Fruit fly (Drosophila melanogaster) whole organism, embryonic: Measurements from ENCODE around the gene CG5611.

Experiments used
- BEAF-32 ChIP-seq: fragments of 200-800 bp; sonication (Bioruptor generic); optimal IDR thresholded peaks from 3 replicates; lab custom pipeline; 2017; ENCODE audit warnings: missing biosample characterization, missing genetic modification characterization, mild to moderate bottlenecking, moderate library complexity, missing genetic modification reagents
- CG10321 ChIP-seq: fragments of 200-800 bp; sonication (Bioruptor generic); IDR thresholded peaks from 2 replicates; pipeline ENCODE4 v1.3.6; 2022; ENCODE audit warnings: missing biosample characterization, missing genetic modification characterization
- CG11085 ChIP-seq: fragments of 200-800 bp; sonication (Bioruptor generic); IDR thresholded peaks from 2 replicates; pipeline ENCODE4 v1.3.6; 2022; ENCODE audit warnings: missing biosample characterization, missing genetic modification characterization
- CG12659 ChIP-seq: fragments of 200-800 bp; sonication (Bioruptor generic); optimal IDR thresholded peaks from 3 replicates; lab custom pipeline; 2017; ENCODE audit warnings: mild to moderate bottlenecking, missing biosample characterization, missing genetic modification reagents, missing genetic modification characterization
- CG13424 ChIP-seq: fragments of 200-800 bp; sonication (Bioruptor generic); optimal IDR thresholded peaks from 2 replicates; lab custom pipeline; 2019; ENCODE audit warnings: missing biosample characterization, mild to moderate bottlenecking, missing genetic modification characterization, moderate library complexity
- CG14050 ChIP-seq: fragments of 200-800 bp; sonication (Bioruptor generic); IDR thresholded peaks from 3 replicates; pipeline ENCODE4 v1.3.6; 2022; ENCODE audit warnings: missing biosample characterization, missing genetic modification characterization
- CG15073 ChIP-seq: fragments of 200-800 bp; sonication (Bioruptor generic); optimal IDR thresholded peaks from 2 replicates; lab custom pipeline; 2016; ENCODE audit warnings: missing biosample characterization, missing genetic modification characterization
- CG15514 ChIP-seq: fragments of 200-800 bp; sonication (Bioruptor generic); optimal IDR thresholded peaks from 3 replicates; lab custom pipeline; 2017; ENCODE audit warnings: missing biosample characterization, missing genetic modification characterization, mild to moderate bottlenecking, moderate library complexity, missing genetic modification reagents
- CG16815 ChIP-seq: fragments of 200-800 bp; sonication (Bioruptor generic); optimal IDR thresholded peaks from 3 replicates; lab custom pipeline; 2017; ENCODE audit warnings: missing biosample characterization, mild to moderate bottlenecking, missing genetic modification characterization
- CG2129 ChIP-seq: fragments of 200-800 bp; sonication (Bioruptor generic); IDR thresholded peaks from 2 replicates; pipeline ENCODE4 v1.3.6; 2022; ENCODE audit warnings: missing biosample characterization, missing genetic modification characterization; ENCODE audit not compliant: partially characterized antibody
- CG31441 ChIP-seq: fragments of 200-800 bp; sonication (Bioruptor generic); IDR thresholded peaks from 2 replicates; pipeline ENCODE4 v1.3.6; 2022; ENCODE audit warnings: missing biosample characterization, missing genetic modification characterization
- CG34422 ChIP-seq: fragments of 200-800 bp; sonication (Bioruptor generic); IDR thresholded peaks from 3 replicates; pipeline ENCODE4 v1.3.6; 2022; ENCODE audit warnings: missing biosample characterization, missing genetic modification characterization
- CG4617 ChIP-seq: fragments of 200-800 bp; sonication (Bioruptor generic); optimal IDR thresholded peaks from 3 replicates; lab custom pipeline; 2016; ENCODE audit warnings: missing biosample characterization, missing genetic modification characterization, borderline replicate concordance
- CG4730 ChIP-seq: fragments of 200-800 bp; sonication (Bioruptor generic); IDR thresholded peaks from 2 replicates; pipeline ENCODE4 v1.3.6; 2022; ENCODE audit warnings: missing biosample characterization, missing genetic modification characterization
- CG8765 ChIP-seq: fragments of 200-800 bp; sonication (Bioruptor generic); IDR thresholded peaks from 2 replicates; pipeline ENCODE4 v1.3.6; 2022; ENCODE audit warnings: missing biosample characterization, missing genetic modification characterization
- CG9797 ChIP-seq: fragments of 200-800 bp; sonication (Bioruptor generic); optimal IDR thresholded peaks from 3 replicates; lab custom pipeline; 2018; ENCODE audit warnings: missing biosample characterization, mild to moderate bottlenecking, missing genetic modification characterization
- Dbx ChIP-seq: fragments of 200-800 bp; sonication (Bioruptor generic); IDR thresholded peaks from 3 replicates; pipeline ENCODE4 v1.3.6; 2022; ENCODE audit warnings: missing biosample characterization, missing genetic modification characterization
- Doc3 ChIP-seq: fragments of 200-800 bp; sonication (Bioruptor generic); IDR thresholded peaks from 3 replicates; pipeline ENCODE4 v1.3.6; 2022; ENCODE audit warnings: missing biosample characterization, missing genetic modification characterization; ENCODE audit not compliant: partially characterized antibody
- Dp ChIP-seq: fragments of 200-800 bp; sonication (Bioruptor generic); optimal IDR thresholded peaks from 2 replicates; lab custom pipeline; 2018; ENCODE audit warnings: missing biosample characterization, mild to moderate bottlenecking, missing genetic modification characterization, moderate library complexity
- E2f2 ChIP-seq: fragments of 200-800 bp; sonication (Bioruptor generic); IDR thresholded peaks from 2 replicates; pipeline ENCODE4 v1.3.6; 2022; ENCODE audit warnings: missing biosample characterization, missing genetic modification characterization
- Elba2 ChIP-seq: fragments of 200-800 bp; sonication (Bioruptor generic); optimal IDR thresholded peaks from 3 replicates; lab custom pipeline; 2016; ENCODE audit warnings: missing biosample characterization, missing genetic modification characterization
- Hmx ChIP-seq: fragments of 200-800 bp; sonication (Bioruptor generic); optimal IDR thresholded peaks from 2 replicates; lab custom pipeline; 2016; ENCODE audit warnings: missing biosample characterization, missing genetic modification characterization
- Lim3 ChIP-seq: fragments of 200-800 bp; sonication (Bioruptor generic); IDR thresholded peaks from 2 replicates; pipeline ENCODE4 v1.3.6; 2022; ENCODE audit warnings: missing biosample characterization, missing genetic modification characterization
- MBD-R2 ChIP-seq: fragments of 200-800 bp; sonication (Bioruptor generic); IDR thresholded peaks from 2 replicates; pipeline ENCODE4 v1.3.6; 2022; ENCODE audit warnings: missing biosample characterization, missing genetic modification characterization
- MESR4 ChIP-seq: fragments of 200-800 bp; sonication (Bioruptor generic); optimal IDR thresholded peaks from 2 replicates; lab custom pipeline; 2018; ENCODE audit warnings: missing biosample characterization, mild to moderate bottlenecking, missing genetic modification characterization, moderate library complexity
- Mad ChIP-seq: fragments of 200-800 bp; sonication (Bioruptor generic); optimal IDR thresholded peaks from 2 replicates; lab custom pipeline; 2016; ENCODE audit warnings: missing biosample characterization, missing genetic modification characterization
- Nf-YB ChIP-seq: fragments of 200-800 bp; sonication (Bioruptor generic); optimal IDR thresholded peaks from 3 replicates; lab custom pipeline; 2019; ENCODE audit warnings: missing biosample characterization, mild to moderate bottlenecking, missing genetic modification characterization, moderate library complexity
- Nf-YC ChIP-seq: fragments of 200-800 bp; optimal IDR thresholded peaks from 3 replicates; lab custom pipeline; 2019; ENCODE audit warnings: missing biosample characterization, mild to moderate bottlenecking, missing genetic modification characterization, moderate library complexity
- Rfx ChIP-seq: fragments of 200-800 bp; sonication (Bioruptor generic); IDR thresholded peaks from 2 replicates; pipeline ENCODE4 v1.3.6; 2022; ENCODE audit warnings: missing biosample characterization, missing genetic modification characterization
- Tbp ChIP-seq: fragments of >200 bp; optimal IDR thresholded peaks from 2 replicates; lab custom pipeline; 2018; ENCODE audit warnings: missing biosample characterization, missing genetic modification characterization
- amos ChIP-seq: fragments of 200-800 bp; sonication (Bioruptor generic); IDR thresholded peaks from 2 replicates; pipeline ENCODE4 v1.3.6; 2022; ENCODE audit warnings: missing biosample characterization, missing genetic modification characterization; ENCODE audit not compliant: partially characterized antibody
- bbx ChIP-seq: fragments of 200-800 bp; sonication (Bioruptor generic); IDR thresholded peaks from 2 replicates; pipeline ENCODE4 v1.3.6; 2022; ENCODE audit warnings: missing biosample characterization, missing genetic modification characterization; ENCODE audit not compliant: partially characterized antibody
- chinmo ChIP-seq: fragments of 200-800 bp; sonication (Bioruptor generic); IDR thresholded peaks from 4 replicates; pipeline ENCODE4 v1.3.6; 2022; ENCODE audit warnings: missing biosample characterization, missing genetic modification characterization; ENCODE audit not compliant: partially characterized antibody
- ci ChIP-seq: fragments of 200-800 bp; sonication (Bioruptor generic); IDR thresholded peaks from 3 replicates; pipeline ENCODE4 v1.3.6; 2022; ENCODE audit warnings: missing biosample characterization, missing genetic modification characterization
- crol ChIP-seq: fragments of 200-800 bp; sonication (Bioruptor generic); IDR thresholded peaks from 2 replicates; pipeline ENCODE4 v1.3.6; 2022; ENCODE audit warnings: missing biosample characterization, missing genetic modification characterization
- crp ChIP-seq, 2 experiments: fragments of 200-800 bp; sonication (Bioruptor generic); optimal IDR thresholded peaks; 2 replicates in 1 of 2; 3 replicates in 1 of 2; lab custom pipeline; 2017; ENCODE audit warnings: missing biosample characterization in 2 of 2, missing genetic modification characterization in 2 of 2, mild to moderate bottlenecking in 1 of 2, moderate library complexity in 1 of 2
- ewg ChIP-seq: fragments of 200-800 bp; sonication (Bioruptor generic); optimal IDR thresholded peaks from 3 replicates; lab custom pipeline; 2017; ENCODE audit warnings: mild to moderate bottlenecking, missing biosample characterization, missing genetic modification reagents, missing genetic modification characterization
- eyg ChIP-seq: fragments of 200-800 bp; sonication (Bioruptor generic); optimal IDR thresholded peaks from 3 replicates; lab custom pipeline; 2016; ENCODE audit warnings: missing biosample characterization, missing genetic modification characterization
- fd102C ChIP-seq: fragments of 200-800 bp; sonication (Bioruptor generic); optimal IDR thresholded peaks from 2 replicates; lab custom pipeline; 2018; ENCODE audit warnings: missing biosample characterization, mild to moderate bottlenecking, missing genetic modification characterization, moderate library complexity
- gfzf ChIP-seq: fragments of 200-800 bp; sonication (Bioruptor generic); optimal IDR thresholded peaks from 2 replicates; lab custom pipeline; 2016; ENCODE audit warnings: missing biosample characterization, mild to moderate bottlenecking, missing genetic modification characterization, moderate library complexity
- hbn ChIP-seq: fragments of 200-800 bp; sonication (Bioruptor generic); IDR thresholded peaks from 2 replicates; pipeline ENCODE4 v1.3.6; 2022; ENCODE audit warnings: missing biosample characterization, missing genetic modification characterization; ENCODE audit not compliant: partially characterized antibody
- hkb ChIP-seq, 2 experiments: fragments of 200-800 bp in 1 of 2; fragments of >200 bp in 1 of 2; sonication (Bioruptor generic) in 1 of 2; IDR thresholded peaks in 1 of 2; optimal IDR thresholded peaks in 1 of 2; 2 replicates each; pipeline versions ENCODE4 v1.3.6 to Lab custom; 2017 to 2022; ENCODE audit warnings: missing biosample characterization in 1 of 2, missing genetic modification characterization in 1 of 2
- kay ChIP-seq: fragments of 200-800 bp; sonication (Bioruptor generic); optimal IDR thresholded peaks from 2 replicates; lab custom pipeline; 2016; ENCODE audit warnings: missing biosample characterization, missing genetic modification characterization
- oc ChIP-seq: fragments of 200-800 bp; sonication (Bioruptor generic); optimal IDR thresholded peaks from 2 replicates; lab custom pipeline; 2018; ENCODE audit warnings: missing biosample characterization, mild to moderate bottlenecking, missing genetic modification characterization, moderate library complexity
- pzg ChIP-seq: fragments of 200-800 bp; sonication (Bioruptor generic); optimal IDR thresholded peaks from 3 replicates; lab custom pipeline; 2018; ENCODE audit warnings: missing biosample characterization, mild to moderate bottlenecking, missing genetic modification characterization, moderate library complexity
- sens-2 ChIP-seq: fragments of 200-800 bp; sonication (Bioruptor generic); IDR thresholded peaks from 2 replicates; pipeline ENCODE4 v1.3.6; 2022; ENCODE audit warnings: missing biosample characterization, missing genetic modification characterization
- unc-4 ChIP-seq: fragments of 200-800 bp; sonication (Bioruptor generic); IDR thresholded peaks from 2 replicates; pipeline ENCODE4 v1.3.6; 2022; ENCODE audit warnings: missing biosample characterization, missing genetic modification characterization; ENCODE audit not compliant: partially characterized antibody
- vvl ChIP-seq: fragments of 200-800 bp; sonication (Bioruptor generic); IDR thresholded peaks from 2 replicates; pipeline ENCODE4 v1.3.6; 2022; ENCODE audit warnings: missing biosample characterization, missing genetic modification characterization

The CG5611 gene

dm6 chr3R:27679019-27679418, 43.2 kb upstream of the CG5611 start, which contains the start of gene CG12883:
CG12883 (plus strand) TSS chr3R:27679291.
- no peak for TF ChIP-seq sens-2 (GFP tag; lab: Robert Waterston, UW)
- TF ChIP-seq CG10321 (GFP tag; lab: Robert Waterston, UW) = no peak
- TF ChIP-seq CG34422 (GFP tag; lab: Robert Waterston, UW) = peak; percentile 14; the same call in 1 of the 3 replicates
- peak; percentile 66 for TF ChIP-seq MBD-R2 (GFP tag; lab: Robert Waterston, UW)
- TF ChIP-seq Nf-YB = peak; percentile 84
- TF ChIP-seq BEAF-32 (GFP tag; lab: Kevin White, UChicago) = peak; percentile 12
- peak; percentile 82 for TF ChIP-seq Dp (GFP tag; lab: Kevin White, UChicago)
- no peak; the same call in 1 of the 2 replicates for TF ChIP-seq amos (GFP tag; lab: Robert Waterston, UW)
- TF ChIP-seq crol = no peak
- TF ChIP-seq Nf-YC (tag; lab: Kevin White, UChicago) = peak; percentile 84
- TF ChIP-seq Tbp = no peak
- peak; percentile 61 for TF ChIP-seq CG9797 (GFP tag; lab: Kevin White, UChicago)
- 0 out of 2 replicates have a peak, but pooled peaks have one; percentile 33 for TF ChIP-seq unc-4 (GFP tag; lab: Robert Waterston, UW)
- peak; percentile 54; the same call in 1 of the 2 replicates for TF ChIP-seq vvl (GFP tag; lab: Robert Waterston, UW)
- TF ChIP-seq chinmo (GFP tag; lab: Robert Waterston, UW) = 0 out of 4 replicates have a peak, but pooled peaks have one; percentile 16
- TF ChIP-seq eyg (GFP tag; lab: Kevin White, UChicago) = no peak
- peak; percentile 63 for TF ChIP-seq Elba2 (GFP tag; lab: Kevin White, UChicago)
- peak; percentile 3 for TF ChIP-seq CG4617 (GFP tag; lab: Kevin White, UChicago)
- TF ChIP-seq oc = no peak
- no peak for TF ChIP-seq CG8765 (GFP tag; lab: Robert Waterston, UW)
- no peak for TF ChIP-seq hbn
- peak; percentile 90 for TF ChIP-seq E2f2 (GFP tag; lab: Robert Waterston, UW)
- peak; percentile 74 for TF ChIP-seq gfzf (GFP tag; lab: Kevin White, UChicago)
- TF ChIP-seq ci (GFP tag; lab: Robert Waterston, UW) = 0 out of 3 replicates have a peak, but pooled peaks have one; percentile 12
- TF ChIP-seq kay (GFP tag; lab: Kevin White, UChicago) = no peak
- TF ChIP-seq pzg (GFP tag; lab: Kevin White, UChicago) = peak; percentile 59
- peak; percentile 46 for TF ChIP-seq MESR4 (GFP tag; lab: Kevin White, UChicago)
- TF ChIP-seq bbx (GFP tag; lab: Robert Waterston, UW) = peak; percentile 8; the same call in 1 of the 2 replicates
- peak; percentile 5 for TF ChIP-seq CG12659 (GFP tag; lab: Kevin White, UChicago)
- peak; percentile 52 for TF ChIP-seq CG15514
- no peak for TF ChIP-seq CG31441 (GFP tag; lab: Robert Waterston, UW)
- TF ChIP-seq, all 482 proteins: peak for 20

- TF ChIP-seq Doc3 (GFP tag; lab: Robert Waterston, UW) = peak; percentile 39; the same call in 2 of the 3 replicates
- TF ChIP-seq hkb (optimal IDR thresholded peaks at IDR 0.05; lab: Kevin White, UChicago) = peak; percentile 52
- TF ChIP-seq hkb (GFP tag; IDR thresholded peaks at IDR 0.05; lab: Robert Waterston, UW) = peak; percentile 46; the same call in 1 of the 2 replicates
- TF ChIP-seq ewg (GFP tag; lab: Kevin White, UChicago) = no peak
- TF ChIP-seq Lim3 (GFP tag; lab: Robert Waterston, UW) = no peak
- peak; percentile 47; the same call in 2 of the 3 replicates for TF ChIP-seq CG14050 (GFP tag; lab: Robert Waterston, UW)
- 0 out of 2 replicates have a peak, but pooled peaks have one; percentile 22 for TF ChIP-seq CG4730 (GFP tag; lab: Robert Waterston, UW)
- TF ChIP-seq crp (GFP tag; optimal IDR thresholded peaks at IDR 0.05; lab: Kevin White, UChicago) = peak in 1 of 2 experiments; percentile 21
- peak; percentile 67 for TF ChIP-seq Mad (GFP tag; lab: Kevin White, UChicago)
- no peak for TF ChIP-seq CG16815 (GFP tag; lab: Kevin White, UChicago)
- no peak for TF ChIP-seq CG2129 (GFP tag; lab: Robert Waterston, UW)
- TF ChIP-seq Hmx (GFP tag; lab: Kevin White, UChicago) = no peak
- TF ChIP-seq CG13424 (tag; lab: Kevin White, UChicago) = peak; percentile 55
- TF ChIP-seq CG15073 (GFP tag; lab: Kevin White, UChicago) = no peak
- peak; percentile 64; the same call in 2 of the 3 replicates for TF ChIP-seq Dbx (GFP tag; lab: Robert Waterston, UW)
- TF ChIP-seq Rfx (GFP tag; lab: Robert Waterston, UW) = peak; percentile 63; the same call in 1 of the 2 replicates
- TF ChIP-seq fd102C (GFP tag; lab: Kevin White, UChicago) = no peak
- TF ChIP-seq CG11085 (GFP tag; lab: Robert Waterston, UW) = 0 out of 2 replicates have a peak, but pooled peaks have one; percentile 60
Measured at dm6 chr3R:27677174-27677726, 41.4 kb upstream of the CG5611 start, which contains the start of gene Hsdl2. Hsdl2 (plus strand) TSS chr3R:27677522.
